Fruit fly (Drosophila melanogaster): ENCODE results near the gene CG14210.

Gene CG14210

dm6 chrX:19651757-19652419 lies 35.9 kb downstream of the CG14210 start, which contains the start of the genes Ranbp21 and Elys (continued):
- no peak for TF ChIP-seq wek (GFP tag; optimal IDR thresholded peaks at IDR 0.05)
- TF ChIP-seq Ets97D (GFP tag; optimal IDR thresholded peaks at IDR 0.05) = peak; percentile 62
- TF ChIP-seq CG2712 (tag; optimal IDR thresholded peaks at IDR 0.05) = no peak
- peak; percentile 52 for TF ChIP-seq H2.0 (GFP tag; IDR thresholded peaks at IDR 0.05)
- TF ChIP-seq dati (GFP tag; IDR thresholded peaks at IDR 0.05) = no peak
- no peak for TF ChIP-seq CG7839 (tag; optimal IDR thresholded peaks at IDR 0.05)
- TF ChIP-seq Mrtf (GFP tag; IDR thresholded peaks at IDR 0.05) = no peak
- TF ChIP-seq CG11456 (GFP tag; IDR thresholded peaks at IDR 0.05) = peak; percentile 55; the same call in 1 of the 3 replicates
- TF ChIP-seq B-H1 (GFP tag; IDR thresholded peaks at IDR 0.05) = no peak
- no peak for TF ChIP-seq dmrt99B (tag; optimal IDR thresholded peaks at IDR 0.05)
- TF ChIP-seq CG4404 (GFP tag; IDR thresholded peaks at IDR 0.05) = peak; percentile 54; the same call in 1 of the 2 replicates
- no peak for TF ChIP-seq CG17612 (GFP tag; IDR thresholded peaks at IDR 0.05)
- no peak for TF ChIP-seq hbn (GFP tag; IDR thresholded peaks at IDR 0.05; ENCODE audit: partially characterized antibody)
- TF ChIP-seq CG10543 (GFP tag; optimal IDR thresholded peaks at IDR 0.05) = peak; percentile 62
- no peak for TF ChIP-seq cas (GFP tag; IDR thresholded peaks at IDR 0.05)
- TF ChIP-seq Elba2 (GFP tag; optimal IDR thresholded peaks at IDR 0.05) = no peak
- TF ChIP-seq pzg (GFP tag; optimal IDR thresholded peaks at IDR 0.05) = peak; percentile 55
- peak; percentile 45; the same call in 1 of the 2 replicates for TF ChIP-seq inv (GFP tag; IDR thresholded peaks at IDR 0.05; ENCODE audit: partially characterized antibody)
- peak; percentile 94 for TF ChIP-seq sens (GFP tag)
- peak; percentile 22 for TF ChIP-seq CG18476 (GFP tag; optimal IDR thresholded peaks at IDR 0.05)
- no peak for TF ChIP-seq MTF-1 (GFP tag; optimal IDR thresholded peaks at IDR 0.05; ENCODE audit: borderline replicate concordance)
- TF ChIP-seq HLH3B (GFP tag; IDR thresholded peaks at IDR 0.05) = peak; percentile 25; the same call in 1 of the 2 replicates
- no peak for TF ChIP-seq CrebB (tag; optimal IDR thresholded peaks at IDR 0.05)
- TF ChIP-seq HHEX (GFP tag; optimal IDR thresholded peaks at IDR 0.05) = no peak
- peak; percentile 71 for TF ChIP-seq CG9609 (GFP tag; optimal IDR thresholded peaks at IDR 0.05)
- TF ChIP-seq Atf6 (GFP tag; IDR thresholded peaks at IDR 0.05) = no peak
- peak; percentile 37 for TF ChIP-seq crc (GFP tag; optimal IDR thresholded peaks at IDR 0.05)
- TF ChIP-seq pfk (GFP tag; optimal IDR thresholded peaks at IDR 0.05) = no peak
- TF ChIP-seq Fer2 (tag; optimal IDR thresholded peaks at IDR 0.05) = no peak
- peak; percentile 67 for TF ChIP-seq CG6689 (GFP tag; IDR thresholded peaks at IDR 0.05)
- TF ChIP-seq dmrt11E (tag; optimal IDR thresholded peaks at IDR 0.05) = peak; percentile 45
- no peak for TF ChIP-seq Stat92E (GFP tag; optimal IDR thresholded peaks at IDR 0.05)
- TF ChIP-seq cad (GFP tag; optimal IDR thresholded peaks at IDR 0.05) = no peak
- no peak for TF ChIP-seq CG7928 (GFP tag; optimal IDR thresholded peaks at IDR 0.05)
- TF ChIP-seq Atf3 (GFP tag; optimal IDR thresholded peaks at IDR 0.05) = peak; percentile 32
- peak in 1 of 2 experiments; percentile 38 for TF ChIP-seq crp (GFP tag; optimal IDR thresholded peaks at IDR 0.05)
- peak; percentile 20 for TF ChIP-seq CG4617 (GFP tag; optimal IDR thresholded peaks at IDR 0.05; ENCODE audit: borderline replicate concordance)
- TF ChIP-seq CG4328 (GFP tag; optimal IDR thresholded peaks at IDR 0.05) = peak; percentile 10
- TF ChIP-seq Hand (GFP tag; optimal IDR thresholded peaks at IDR 0.05) = no peak
- peak; percentile 3 for TF ChIP-seq fd3F (GFP tag; optimal IDR thresholded peaks at IDR 0.05)
- no peak for TF ChIP-seq exex (tag; optimal IDR thresholded peaks at IDR 0.05)
- TF ChIP-seq Eip74EF (GFP tag; optimal IDR thresholded peaks at IDR 0.05) = no peak
- TF ChIP-seq CkIIα-i1 (GFP tag; IDR thresholded peaks at IDR 0.05) = no peak
- TF ChIP-seq CG31224 (GFP tag; IDR thresholded peaks at IDR 0.05) = peak; percentile 47; the same call in 1 of the 2 replicates
- no peak for TF ChIP-seq nom (GFP tag; optimal IDR thresholded peaks at IDR 0.05)
- TF ChIP-seq Pdp1 (GFP tag; optimal IDR thresholded peaks at IDR 0.05) = peak; percentile 44 to 61
- TF ChIP-seq Sin3A (optimal IDR thresholded peaks at IDR 0.05) = peak; percentile 95
- TF ChIP-seq CG14050 (GFP tag; IDR thresholded peaks at IDR 0.05) = no peak
- TF ChIP-seq CG8281 (tag; optimal IDR thresholded peaks at IDR 0.05) = no peak

All from whole organism, embryonic.